Worm (Caenorhabditis elegans): ENCODE data around the gene C14C6.5.

Gene C14C6.5

DNA sequence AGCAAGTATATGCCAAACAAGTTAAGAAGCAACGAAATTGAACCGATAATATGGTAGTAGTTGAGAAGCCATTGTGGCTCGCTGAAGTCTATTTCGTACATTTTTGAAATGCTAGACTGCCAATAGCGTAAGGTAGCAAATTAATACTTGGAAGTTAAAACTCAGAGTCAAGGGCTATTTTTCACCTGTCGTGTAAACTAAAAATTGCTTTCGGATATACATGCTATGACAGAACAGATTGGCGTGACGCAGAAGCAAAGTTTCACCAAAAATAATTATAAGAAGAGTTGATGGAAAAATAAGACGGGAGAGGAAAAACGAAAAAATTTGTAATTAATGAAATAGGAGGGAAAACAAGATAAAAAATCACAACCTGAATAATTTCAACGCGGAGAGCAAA, 29.6 kb downstream of the C14C6.5 start, which contains the start of gene sri-73:
sri-73 (minus strand) TSS at position 101 of the 400 bp plus-strand sequence.
- TF ChIP-seq flt-1 (GFP tag; IDR thresholded peaks at IDR 0.05) (no peak), pes-1 (GFP tag; IDR thresholded peaks at IDR 0.05) (no peak), F13C5.2 (tag; optimal IDR thresholded peaks at IDR 0.05) (no peak), hmbx-1 (tag; optimal IDR thresholded peaks at IDR 0.05) (no peak), aly-1 (tag; optimal IDR thresholded peaks at IDR 0.05) (no peak), ets-7 (tag; optimal IDR thresholded peaks at IDR 0.05) (no peak), tra-4 (tag; optimal IDR thresholded peaks at IDR 0.05) (no peak), tbx-37 (GFP tag; conservative IDR thresholded peaks at IDR 0.05) (no peak), ama-1 (optimal IDR thresholded peaks at IDR 0.05) (no peak), B0310.2 (tag; optimal IDR thresholded peaks at IDR 0.05) (no peak), hnd-1 (tag; optimal IDR thresholded peaks at IDR 0.05) (no peak), ceh-36 (tag; optimal IDR thresholded peaks at IDR 0.05) (no peak), sea-1 (GFP tag; conservative IDR thresholded peaks at IDR 0.05) (no peak), scrt-1 (GFP tag; IDR thresholded peaks at IDR 0.05) (no peak), tbx-11 (GFP tag; IDR thresholded peaks at IDR 0.05) (no peak)

- no peak for TF ChIP-seq ceh-13 (GFP tag; optimal IDR thresholded peaks at IDR 0.05)
These were observed 31.7 kb downstream of the C14C6.5 start, which contains the start of gene sri-72 for ce11 chrV:568105-568504. Gene sri-72, minus strand, starts transcription at chrV:568205.

ce11 chrV:574639-575038, 38.2 kb downstream of the C14C6.5 start, which contains the start of gene C14C6.13:
Gene C14C6.13, minus strand, starts transcription at chrV:574739.
- TF ChIP-seq aly-1 (tag; optimal IDR thresholded peaks at IDR 0.05) (no peak), scrt-1 (GFP tag; IDR thresholded peaks at IDR 0.05) (no peak), ets-7 (tag; optimal IDR thresholded peaks at IDR 0.05) (no peak), ceh-36 (tag; optimal IDR thresholded peaks at IDR 0.05) (no peak), B0310.2 (tag; optimal IDR thresholded peaks at IDR 0.05) (no peak), tbx-11 (GFP tag; IDR thresholded peaks at IDR 0.05) (no peak)

- no peak for TF ChIP-seq tra-4 (tag; optimal IDR thresholded peaks at IDR 0.05)
- no peak for TF ChIP-seq scrt-1 (GFP tag; IDR thresholded peaks at IDR 0.05)
- no peak for TF ChIP-seq sea-1 (GFP tag; conservative IDR thresholded peaks at IDR 0.05)
- TF ChIP-seq tbx-37 (GFP tag; conservative IDR thresholded peaks at IDR 0.05), result no peak
These were observed 39.6 kb downstream of the C14C6.5 start, which contains the start of gene K06H6.5 for ce11 chrV:576070-576469. Gene K06H6.5, plus strand, starts transcription at chrV:576370.

DNA sequence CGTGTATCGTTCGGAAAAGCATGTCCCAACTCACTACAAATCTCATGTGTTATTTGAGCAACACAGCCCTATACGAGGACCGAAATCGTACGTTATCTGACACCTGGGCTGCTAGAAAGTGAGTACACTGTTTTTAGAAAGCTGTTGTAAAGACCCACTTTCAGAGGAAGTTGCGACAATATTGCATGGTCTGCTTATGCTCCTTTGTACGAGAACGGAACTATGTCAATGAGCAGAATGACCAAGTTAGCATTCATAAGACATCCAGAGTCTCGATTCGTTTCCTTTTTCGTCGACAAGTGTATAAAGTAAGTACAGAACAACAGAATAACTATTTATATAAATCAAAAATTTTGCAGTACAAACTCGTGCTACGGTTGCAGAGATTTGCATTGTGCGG, 40.5 kb downstream of the C14C6.5 start:
- TF ChIP-seq scrt-1 (GFP tag; IDR thresholded peaks at IDR 0.05), result no peak
- TF ChIP-seq hnd-1 (tag; optimal IDR thresholded peaks at IDR 0.05), result no peak
- no peak for TF ChIP-seq hmg-4 (GFP tag; optimal IDR thresholded peaks at IDR 0.05)
- TF ChIP-seq aly-1 (tag; optimal IDR thresholded peaks at IDR 0.05), result no peak

DNA sequence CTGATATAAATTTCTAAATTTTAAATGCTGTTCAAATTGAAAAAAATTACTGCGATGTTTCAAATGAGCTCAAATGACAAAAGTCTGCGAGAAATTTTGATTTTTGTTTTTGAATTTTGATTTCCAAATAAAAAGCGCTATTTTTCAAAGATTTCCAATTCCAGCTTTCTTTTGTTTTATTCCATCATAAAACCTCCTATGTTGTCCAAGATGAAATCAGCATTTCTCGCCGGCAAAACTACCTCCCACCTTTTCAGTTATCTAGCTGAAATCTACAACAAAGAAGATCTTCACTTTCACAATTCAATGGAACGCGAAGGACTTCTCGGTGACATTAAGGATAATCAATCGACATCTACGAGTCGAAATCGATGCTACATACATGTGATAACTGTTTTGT, 42.5 kb downstream of the C14C6.5 start, which contains the start of gene K06H6.4:
K06H6.4 (plus strand) TSS at position 301 of the 400 bp plus-strand sequence.
- TF ChIP-seq scrt-1 (GFP tag; IDR thresholded peaks at IDR 0.05), result no peak
- TF ChIP-seq tra-4 (tag; optimal IDR thresholded peaks at IDR 0.05), result no peak
- no peak for TF ChIP-seq ceh-13 (GFP tag; optimal IDR thresholded peaks at IDR 0.05)
- no peak for TF ChIP-seq ceh-36 (tag; optimal IDR thresholded peaks at IDR 0.05)
- TF ChIP-seq flt-1 (GFP tag; IDR thresholded peaks at IDR 0.05), result no peak
- TF ChIP-seq B0310.2 (tag; optimal IDR thresholded peaks at IDR 0.05), result no peak

DNA sequence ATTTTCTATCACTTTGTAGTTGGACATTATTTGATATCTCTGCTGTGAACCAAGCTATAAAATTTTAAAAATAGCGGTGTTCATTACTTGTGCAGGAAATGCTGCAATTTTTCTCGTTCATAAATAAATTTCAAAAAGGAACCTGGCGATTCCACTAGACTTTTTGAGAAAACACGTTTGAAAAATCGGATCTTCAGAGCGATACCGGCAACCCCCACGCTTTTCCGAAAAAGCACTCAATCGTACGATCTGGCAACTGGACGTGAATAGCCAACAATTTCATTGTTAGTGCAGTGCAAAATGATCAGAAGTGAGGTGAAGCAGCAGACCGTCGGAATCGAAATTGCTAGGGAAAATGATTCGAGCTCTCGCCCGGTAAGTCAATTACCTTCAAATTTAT, 45.2 kb downstream of the C14C6.5 start, which contains the start of gene nstp-7:
nstp-7 (plus strand) TSS at position 301 of the 400 bp plus-strand sequence.
- no peak for TF ChIP-seq tra-4 (tag; optimal IDR thresholded peaks at IDR 0.05)
- TF ChIP-seq aly-1 (tag; optimal IDR thresholded peaks at IDR 0.05), result no peak
- no peak for TF ChIP-seq hmbx-1 (tag; optimal IDR thresholded peaks at IDR 0.05)
- no peak for TF ChIP-seq B0310.2 (tag; optimal IDR thresholded peaks at IDR 0.05)
- no peak for TF ChIP-seq ets-7 (tag; optimal IDR thresholded peaks at IDR 0.05)
- TF ChIP-seq ama-1 (optimal IDR thresholded peaks at IDR 0.05), result no peak
- no peak for TF ChIP-seq scrt-1 (GFP tag; IDR thresholded peaks at IDR 0.05)
- no peak for TF ChIP-seq sea-1 (GFP tag; conservative IDR thresholded peaks at IDR 0.05)
- no peak for TF ChIP-seq hmg-4 (GFP tag; optimal IDR thresholded peaks at IDR 0.05)
- TF ChIP-seq hnd-1 (tag; optimal IDR thresholded peaks at IDR 0.05), result no peak
- no peak for TF ChIP-seq tbx-37 (GFP tag; conservative IDR thresholded peaks at IDR 0.05)
- TF ChIP-seq ceh-36 (tag; optimal IDR thresholded peaks at IDR 0.05), result no peak
- no peak for TF ChIP-seq flt-1 (GFP tag; IDR thresholded peaks at IDR 0.05)
- no peak for TF ChIP-seq tbx-11 (GFP tag; IDR thresholded peaks at IDR 0.05)

ce11 chrV:585472-585871, 49.0 kb downstream of the C14C6.5 start, which contains the start of gene K06H6.2:
Gene K06H6.2, plus strand, starts transcription at chrV:585772.
- no peak for TF ChIP-seq hnd-1 (tag; optimal IDR thresholded peaks at IDR 0.05)
- TF ChIP-seq tbx-37 (GFP tag; conservative IDR thresholded peaks at IDR 0.05), result no peak
- no peak for TF ChIP-seq ceh-13 (GFP tag; optimal IDR thresholded peaks at IDR 0.05)
- TF ChIP-seq aly-1 (tag; optimal IDR thresholded peaks at IDR 0.05), result no peak
- no peak for TF ChIP-seq hmbx-1 (tag; optimal IDR thresholded peaks at IDR 0.05)
- TF ChIP-seq sea-1 (GFP tag; conservative IDR thresholded peaks at IDR 0.05), result no peak
- TF ChIP-seq ets-7 (tag; optimal IDR thresholded peaks at IDR 0.05), result no peak
- TF ChIP-seq F13C5.2 (tag; optimal IDR thresholded peaks at IDR 0.05), result no peak
- no peak for TF ChIP-seq tra-4 (tag; optimal IDR thresholded peaks at IDR 0.05)
- TF ChIP-seq tbx-11 (GFP tag; IDR thresholded peaks at IDR 0.05), result no peak
- TF ChIP-seq hmg-4 (GFP tag; optimal IDR thresholded peaks at IDR 0.05), result no peak
- no peak for TF ChIP-seq flt-1 (GFP tag; IDR thresholded peaks at IDR 0.05)
- no peak for TF ChIP-seq ama-1 (optimal IDR thresholded peaks at IDR 0.05)
- TF ChIP-seq ceh-36 (tag; optimal IDR thresholded peaks at IDR 0.05), result no peak
- no peak for TF ChIP-seq scrt-1 (GFP tag; IDR thresholded peaks at IDR 0.05)
- TF ChIP-seq pes-1 (GFP tag; IDR thresholded peaks at IDR 0.05), result no peak
- no peak for TF ChIP-seq B0310.2 (tag; optimal IDR thresholded peaks at IDR 0.05)
